Worm (Caenorhabditis elegans) whole organism, L3 larva: ENCODE data around the gene cest-28.

Experiments used
- R02D3.7 ChIP-seq: fragments of 150-350 bp; optimal IDR thresholded peaks from 2 replicates; lab custom pipeline; 2014; ENCODE audit warnings: missing biosample characterization, missing genetic modification characterization
- ZK546.5 ChIP-seq: sonication (generic microtip); optimal IDR thresholded peaks from 2 replicates; lab custom pipeline; 2017; ENCODE audit warnings: missing biosample characterization, missing genetic modification characterization
- ama-1 ChIP-seq: fragments of 150-350 bp; optimal IDR thresholded peaks from 2 replicates; lab custom pipeline; 2018
- ceh-16 ChIP-seq: sonication (generic microtip); optimal IDR thresholded peaks from 2 replicates; lab custom pipeline; 2017; ENCODE audit warnings: missing biosample characterization, missing genetic modification characterization
- ceh-28 ChIP-seq: fragments of 150-350 bp; optimal IDR thresholded peaks from 2 replicates; lab custom pipeline; 2014; ENCODE audit warnings: missing biosample characterization, missing genetic modification reagents, missing genetic modification characterization
- ceh-82 ChIP-seq: fragments of 150-350 bp; optimal IDR thresholded peaks from 2 replicates; lab custom pipeline; 2014; ENCODE audit warnings: missing biosample characterization, missing genetic modification characterization
- ceh-9 ChIP-seq: sonication (generic microtip); optimal IDR thresholded peaks from 2 replicates; lab custom pipeline; 2018; ENCODE audit warnings: missing biosample characterization, missing genetic modification characterization
- egl-5 ChIP-seq: fragments of 150-350 bp; optimal IDR thresholded peaks from 2 replicates; lab custom pipeline; 2017; ENCODE audit warnings: missing biosample characterization, missing genetic modification reagents, missing genetic modification characterization, inconsistent platforms
- elt-2 ChIP-seq: sonication (generic microtip); optimal IDR thresholded peaks from 2 replicates; lab custom pipeline; 2016; ENCODE audit warnings: missing genetic modification reagents, mild to moderate bottlenecking, missing genetic modification characterization, missing compliant biosample characterization
- eor-1 ChIP-seq, 2 experiments: fragments of 150-350 bp; optimal IDR thresholded peaks; 2 replicates each; lab custom pipeline; 2014 to 2018; ENCODE audit warnings: missing biosample characterization in 2 of 2, missing genetic modification characterization in 2 of 2
- fkh-10 ChIP-seq: sonication (generic microtip); optimal IDR thresholded peaks from 2 replicates; lab custom pipeline; 2017; ENCODE audit warnings: missing biosample characterization, missing genetic modification reagents, missing genetic modification characterization
- fkh-2 ChIP-seq: fragments of 150-350 bp; optimal IDR thresholded peaks from 2 replicates; lab custom pipeline; 2014; ENCODE audit warnings: missing biosample characterization, missing genetic modification reagents, missing genetic modification characterization
- hmg-11 ChIP-seq: sonication (generic microtip); optimal IDR thresholded peaks from 2 replicates; lab custom pipeline; 2016; ENCODE audit warnings: missing genetic modification characterization, missing compliant biosample characterization
- jun-1 ChIP-seq: fragments of 150-350 bp; optimal IDR thresholded peaks from 2 replicates; lab custom pipeline; 2014; ENCODE audit warnings: missing biosample characterization, missing genetic modification reagents, missing genetic modification characterization
- lin-15B ChIP-seq: fragments of 150-350 bp; optimal IDR thresholded peaks from 2 replicates; lab custom pipeline; 2014; ENCODE audit warnings: missing biosample characterization, missing genetic modification characterization
- lin-39 ChIP-seq: fragments of 150-350 bp; optimal IDR thresholded peaks from 2 replicates; lab custom pipeline; 2018; ENCODE audit warnings: missing biosample characterization, missing genetic modification reagents, missing genetic modification characterization
- lsy-12 ChIP-seq: sonication (generic microtip); optimal IDR thresholded peaks from 2 replicates; lab custom pipeline; 2016; ENCODE audit warnings: mild to moderate bottlenecking, missing genetic modification characterization, missing compliant biosample characterization
- mml-1 ChIP-seq: fragments of 150-350 bp; sonication (generic microtip); optimal IDR thresholded peaks from 3 replicates; lab custom pipeline; 2014; ENCODE audit warnings: missing biosample characterization, missing genetic modification characterization
- nfya-1 ChIP-seq: sonication (generic microtip); optimal IDR thresholded peaks from 2 replicates; lab custom pipeline; 2017; ENCODE audit warnings: missing genetic modification characterization, mild to moderate bottlenecking, missing compliant biosample characterization, antibody characterized with exemption, moderate library complexity; ENCODE audit not compliant: insufficient read depth
- nhr-11 ChIP-seq: fragments of 150-350 bp; optimal IDR thresholded peaks from 2 replicates; lab custom pipeline; 2014; ENCODE audit warnings: missing biosample characterization, missing genetic modification characterization
- nhr-23 ChIP-seq: fragments of 150-350 bp; optimal IDR thresholded peaks from 2 replicates; lab custom pipeline; 2014; ENCODE audit warnings: missing biosample characterization, missing genetic modification reagents, missing genetic modification characterization
- nhr-25 ChIP-seq: sonication (generic microtip); optimal IDR thresholded peaks from 2 replicates; lab custom pipeline; 2017; ENCODE audit warnings: missing biosample characterization, missing genetic modification characterization
- nhr-28 ChIP-seq: fragments of 150-350 bp; optimal IDR thresholded peaks from 2 replicates; lab custom pipeline; 2014; ENCODE audit warnings: missing biosample characterization, missing genetic modification characterization
- nhr-43 ChIP-seq: sonication (generic microtip); optimal IDR thresholded peaks from 2 replicates; lab custom pipeline; 2016; ENCODE audit warnings: mild to moderate bottlenecking, missing genetic modification characterization, missing compliant biosample characterization; ENCODE audit not compliant: poor library complexity, severe bottlenecking
- nhr-67 ChIP-seq: fragments of 150-350 bp; optimal IDR thresholded peaks from 2 replicates; lab custom pipeline; 2014; ENCODE audit warnings: missing biosample characterization, missing genetic modification characterization
- nhr-77 ChIP-seq: fragments of 150-350 bp; optimal IDR thresholded peaks from 2 replicates; lab custom pipeline; 2014; ENCODE audit warnings: missing biosample characterization, missing genetic modification characterization
- pqm-1 ChIP-seq: fragments of 150-350 bp; optimal IDR thresholded peaks from 2 replicates; lab custom pipeline; 2017; ENCODE audit warnings: missing biosample characterization, missing genetic modification characterization, inconsistent platforms
- sea-2 ChIP-seq: fragments of 150-350 bp; sonication (generic microtip); optimal IDR thresholded peaks from 4 replicates; lab custom pipeline; 2014; ENCODE audit warnings: missing biosample characterization, missing genetic modification reagents, missing genetic modification characterization
- snpc-4 ChIP-seq: fragments of 150-350 bp; optimal IDR thresholded peaks from 2 replicates; lab custom pipeline; 2014; ENCODE audit warnings: missing biosample characterization, missing genetic modification characterization
- tbx-2 ChIP-seq: sonication (generic microtip); optimal IDR thresholded peaks from 2 replicates; lab custom pipeline; 2016; ENCODE audit warnings: mild to moderate bottlenecking, missing genetic modification characterization, missing compliant biosample characterization
- unc-62 ChIP-seq: fragments of 150-350 bp; sonication (generic microtip); optimal IDR thresholded peaks from 4 replicates; lab custom pipeline; 2014; ENCODE audit warnings: missing biosample characterization, missing genetic modification reagents, missing genetic modification characterization
- ztf-4 ChIP-seq: fragments of 150-350 bp; optimal IDR thresholded peaks from 2 replicates; lab custom pipeline; 2014; ENCODE audit warnings: missing biosample characterization, missing genetic modification characterization

The cest-28 gene

DNA sequence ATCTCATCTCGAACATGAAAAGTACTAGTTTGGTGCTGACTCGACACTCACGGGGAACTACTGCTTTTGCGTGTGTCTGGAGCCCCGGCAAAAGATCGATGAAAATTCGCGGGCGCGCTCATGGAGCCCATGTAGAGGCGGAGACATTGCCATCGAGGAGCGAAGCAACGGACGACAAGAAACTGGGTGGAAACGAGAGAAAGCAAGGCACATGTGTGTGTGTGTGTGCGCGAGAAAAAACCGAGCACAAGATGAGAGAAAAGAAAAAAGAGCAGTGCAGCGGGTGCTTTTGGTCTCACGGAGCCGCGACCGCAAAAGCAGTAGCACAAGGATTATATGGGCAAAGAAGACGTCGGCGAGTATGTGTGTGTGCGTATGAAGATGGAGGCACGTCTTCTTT lies 10.9 kb upstream of the cest-28 start:
- no peak for TF ChIP-seq nhr-67 (tag; lab: Kevin White, UChicago)
- TF ChIP-seq nfya-1 (tag; lab: Kevin White, UChicago), result peak; percentile 57
- TF ChIP-seq fkh-2, result no peak
- peak; percentile 5 for TF ChIP-seq tbx-2 (tag; lab: Kevin White, UChicago)
- TF ChIP-seq hmg-11 (tag; lab: Kevin White, UChicago), result peak; percentile 83
- TF ChIP-seq snpc-4 (tag; lab: Kevin White, UChicago), result peak; percentile 81
- peak; percentile 52 for TF ChIP-seq lin-15B (tag; lab: Kevin White, UChicago)
- TF ChIP-seq ceh-82, result peak; percentile 85
- TF ChIP-seq unc-62 (GFP tag; lab: Kevin White, UChicago), result peak; percentile 9
- TF ChIP-seq nhr-25 (tag; lab: Kevin White, UChicago), result no peak
- no peak for TF ChIP-seq nhr-11 (tag; lab: Kevin White, UChicago)
- no peak for TF ChIP-seq egl-5
- TF ChIP-seq lin-39 (tag; lab: Kevin White, UChicago), result peak; percentile 86

ce11 chrV:6659533-6659932 lies 10.1 kb upstream of the cest-28 start:
- TF ChIP-seq lin-39 (tag; lab: Kevin White, UChicago) (peak; percentile 24), nhr-43 (no peak), ceh-16 (tag; lab: Kevin White, UChicago) (no peak), unc-62 (GFP tag; lab: Kevin White, UChicago) (no peak), nhr-23 (tag; lab: Kevin White, UChicago) (no peak), ztf-4 (tag; lab: Kevin White, UChicago) (no peak), ZK546.5 (tag; lab: Kevin White, UChicago) (no peak), ama-1 (lab: Kevin White, UChicago) (no peak)

- TF ChIP-seq ceh-9 (no peak), eor-1 (tag; optimal IDR thresholded peaks at IDR 0.05; lab: Kevin White, UChicago) (no peak), nhr-11 (tag; lab: Kevin White, UChicago) (no peak), ama-1 (lab: Kevin White, UChicago) (no peak), elt-2 (tag; lab: Kevin White, UChicago) (no peak), mml-1 (tag; lab: Kevin White, UChicago) (no peak), lsy-12 (tag; lab: Kevin White, UChicago) (no peak), fkh-10 (GFP tag; lab: Kevin White, UChicago) (no peak), nhr-43 (no peak), nhr-28 (tag; lab: Kevin White, UChicago) (no peak), sea-2 (GFP tag; lab: Kevin White, UChicago) (no peak), ceh-82 (no peak), R02D3.7 (tag; lab: Kevin White, UChicago) (no peak), ztf-4 (tag; lab: Kevin White, UChicago) (no peak), hmg-11 (tag; lab: Kevin White, UChicago) (no peak), ceh-16 (tag; lab: Kevin White, UChicago) (no peak)
Measured at ce11 chrV:6661658-6662057, 8.0 kb upstream of the cest-28 start.

- TF ChIP-seq sea-2 (GFP tag; lab: Kevin White, UChicago) (no peak), ceh-16 (tag; lab: Kevin White, UChicago) (no peak), mml-1 (tag; lab: Kevin White, UChicago) (no peak), ZK546.5 (tag; lab: Kevin White, UChicago) (no peak), tbx-2 (tag; lab: Kevin White, UChicago) (no peak), nhr-77 (tag; lab: Kevin White, UChicago) (no peak), lin-39 (tag; lab: Kevin White, UChicago) (no peak)
- TF ChIP-seq, all 47 proteins: peak for 0
Measured at ce11 chrV:6662505-6662904, 7.1 kb upstream of the cest-28 start.

DNA sequence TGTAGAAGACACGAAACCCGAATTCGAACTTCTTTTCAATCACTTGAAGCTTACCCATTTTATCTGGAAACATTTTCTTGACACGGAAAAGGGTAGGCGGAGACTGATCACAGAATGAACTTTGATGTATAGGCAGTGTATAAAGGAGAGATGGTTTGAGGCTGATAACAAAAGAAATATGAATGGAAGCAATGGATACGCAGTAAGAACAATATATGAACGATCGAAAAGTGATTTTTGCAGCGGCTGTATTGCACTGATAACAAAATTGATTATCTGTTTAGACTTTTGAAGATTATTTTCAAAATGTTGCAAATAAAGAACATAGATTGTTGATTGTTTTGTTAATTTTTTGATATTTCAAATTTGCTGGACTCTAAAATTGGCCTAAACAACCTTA lies 3.9 kb upstream of the cest-28 start, which contains the start of gene pmp-5:
Gene pmp-5 (minus strand): TSS at position 63 of the 400 bp plus-strand sequence.
- TF ChIP-seq ceh-28 (tag; lab: Kevin White, UChicago), result no peak
- peak; percentile 89 for TF ChIP-seq elt-2 (tag; lab: Kevin White, UChicago)
- TF ChIP-seq jun-1, result peak; percentile 14
- TF ChIP-seq pqm-1 (tag; lab: Kevin White, UChicago), result peak; percentile 83
